Worm (Caenorhabditis elegans) whole organism, L4 larva: ENCODE results near the gene ncr-2.

Experiments used
- D1046.2 ChIP-seq: fragments of 200-800 bp; sonication (Bioruptor generic); IDR thresholded peaks from 2 replicates; pipeline ENCODE4 v1.3.6; 2022; ENCODE audit warnings: missing genetic modification characterization, missing compliant biosample characterization
- F10B5.3 ChIP-seq: sonication (generic microtip); optimal IDR thresholded peaks from 2 replicates; lab custom pipeline; 2016; ENCODE audit warnings: mild to moderate bottlenecking, missing genetic modification characterization, missing compliant biosample characterization
- R02D3.7 ChIP-seq: fragments of 150-350 bp; sonication (generic microtip); optimal IDR thresholded peaks from 3 replicates; lab custom pipeline; 2014; ENCODE audit warnings: missing biosample characterization, missing genetic modification characterization
- Y105C5A.15 ChIP-seq: fragments of 200-800 bp; sonication (Bioruptor generic); IDR thresholded peaks from 2 replicates; pipeline ENCODE4 v1.3.6; 2022; ENCODE audit warnings: missing genetic modification characterization, missing compliant biosample characterization
- ZK337.2 ChIP-seq: fragments of 200-800 bp; sonication (Bioruptor generic); IDR thresholded peaks from 2 replicates; pipeline ENCODE4 v1.3.6; 2022; ENCODE audit warnings: missing genetic modification reagents, missing genetic modification characterization, missing compliant biosample characterization
- aha-1 ChIP-seq: fragments of 150-350 bp; peaks from one replicate; lab custom pipeline; 2014; ENCODE audit warnings: missing biosample characterization, missing genetic modification characterization
- attf-4 ChIP-seq: sonication (generic microtip); optimal IDR thresholded peaks from 3 replicates; lab custom pipeline; 2017; ENCODE audit warnings: missing biosample characterization, missing genetic modification characterization
- ceh-20 ChIP-seq: fragments of 200-800 bp; sonication (Bioruptor generic); IDR thresholded peaks from 2 replicates; pipeline ENCODE4 v1.3.6; 2022; ENCODE audit warnings: missing genetic modification reagents, missing genetic modification characterization, missing compliant biosample characterization
- ces-1 ChIP-seq: fragments of 150-350 bp; sonication (generic microtip); optimal IDR thresholded peaks from 4 replicates; lab custom pipeline; 2014; ENCODE audit warnings: missing biosample characterization, missing genetic modification reagents, missing genetic modification characterization
- cey-2 ChIP-seq: sonication (generic microtip); optimal IDR thresholded peaks from 3 replicates; lab custom pipeline; 2017; ENCODE audit warnings: missing genetic modification characterization, mild to moderate bottlenecking, missing compliant biosample characterization, antibody characterized with exemption, borderline replicate concordance; ENCODE audit not compliant: insufficient read depth
- ctbp-1 ChIP-seq: fragments of 200-800 bp; sonication (Bioruptor generic); IDR thresholded peaks from 2 replicates; pipeline ENCODE4 v1.3.6; 2022; ENCODE audit warnings: missing genetic modification reagents, missing genetic modification characterization, missing compliant biosample characterization
- dmd-6 ChIP-seq: fragments of 200-800 bp; sonication (Bioruptor generic); IDR thresholded peaks from 2 replicates; pipeline ENCODE4 v1.3.6; 2022; ENCODE audit warnings: missing genetic modification reagents, missing genetic modification characterization, missing compliant biosample characterization
- dmd-8 ChIP-seq: fragments of 200-800 bp; sonication (Bioruptor generic); IDR thresholded peaks from 2 replicates; pipeline ENCODE4 v1.3.6; 2022; ENCODE audit warnings: missing genetic modification characterization, missing compliant biosample characterization
- dmd-9 ChIP-seq: fragments of 200-800 bp; sonication (Bioruptor generic); IDR thresholded peaks from 2 replicates; pipeline ENCODE4 v1.3.6; 2022; ENCODE audit warnings: missing genetic modification reagents, missing genetic modification characterization, missing compliant biosample characterization
- dve-1 ChIP-seq: sonication (generic microtip); optimal IDR thresholded peaks from 2 replicates; lab custom pipeline; 2017; ENCODE audit warnings: antibody characterized with exemption, mild to moderate bottlenecking, missing genetic modification characterization, missing compliant biosample characterization; ENCODE audit not compliant: insufficient read depth
- egl-43 ChIP-seq: fragments of 200-800 bp; sonication (Bioruptor generic); IDR thresholded peaks from 2 replicates; pipeline ENCODE4 v1.3.6; 2022; ENCODE audit warnings: missing genetic modification reagents, missing genetic modification characterization, missing compliant biosample characterization
- fkh-10 ChIP-seq: fragments of 150-350 bp; optimal IDR thresholded peaks from 2 replicates; lab custom pipeline; 2014; ENCODE audit warnings: missing biosample characterization, missing genetic modification reagents, missing genetic modification characterization
- fos-1 ChIP-seq: fragments of 150-350 bp; optimal IDR thresholded peaks from 2 replicates; lab custom pipeline; 2014; ENCODE audit warnings: missing biosample characterization, missing genetic modification characterization
- gei-8 ChIP-seq: fragments of 200-800 bp; sonication (Bioruptor generic); optimal IDR thresholded peaks from 2 replicates; lab custom pipeline; 2018; ENCODE audit warnings: mild to moderate bottlenecking, missing genetic modification characterization, missing compliant biosample characterization
- hif-1 ChIP-seq, 2 experiments: sonication (generic microtip); optimal IDR thresholded peaks; 2 replicates each; lab custom pipeline; 2016 to 2017; ENCODE audit warnings: missing compliant biosample characterization in 2 of 2, missing genetic modification characterization in 2 of 2, missing genetic modification reagents in 2 of 2, missing genotype in 2 of 2, mild to moderate bottlenecking in 1 of 2
- hmg-1.1 ChIP-seq: fragments of 200-800 bp; sonication (Bioruptor generic); IDR thresholded peaks from 2 replicates; pipeline ENCODE4 v1.3.6; 2022; ENCODE audit warnings: missing genetic modification reagents, missing genetic modification characterization, missing compliant biosample characterization
- lin-1 ChIP-seq: fragments of 200-800 bp; sonication (Bioruptor generic); IDR thresholded peaks from 2 replicates; pipeline ENCODE4 v1.3.6; 2022; ENCODE audit warnings: missing genetic modification reagents, missing genetic modification characterization, missing compliant biosample characterization
- lin-13 ChIP-seq: fragments of 150-350 bp; optimal IDR thresholded peaks from 2 replicates; lab custom pipeline; 2014; ENCODE audit warnings: missing biosample characterization, missing genetic modification reagents, missing genetic modification characterization
- lin-15B ChIP-seq: fragments of 150-350 bp; sonication (generic microtip); optimal IDR thresholded peaks from 3 replicates; lab custom pipeline; 2014; ENCODE audit warnings: missing biosample characterization, missing genetic modification characterization
- lin-29 ChIP-seq: fragments of 200-800 bp; sonication (Bioruptor generic); IDR thresholded peaks from 2 replicates; pipeline ENCODE4 v1.3.6; 2022; ENCODE audit warnings: missing genetic modification reagents, missing genetic modification characterization, missing compliant biosample characterization
- lin-39 ChIP-seq: fragments of 150-350 bp; optimal IDR thresholded peaks from 2 replicates; lab custom pipeline; 2014; ENCODE audit warnings: missing biosample characterization, missing genetic modification reagents, missing genetic modification characterization
- lsy-2 ChIP-seq, 2 experiments: fragments of 150-350 bp in 1 of 2; sonication (generic microtip) in 1 of 2; optimal IDR thresholded peaks; 2 replicates each; lab custom pipeline; 2014 to 2017; ENCODE audit warnings: missing biosample characterization in 2 of 2, missing genetic modification characterization in 2 of 2
- mxl-2 ChIP-seq: fragments of 200-800 bp; sonication (Bioruptor generic); conservative IDR thresholded peaks from 2 replicates; pipeline ENCODE4 v1.3.6; 2022; ENCODE audit warnings: missing genetic modification reagents, missing genetic modification characterization, missing compliant biosample characterization
- nhr-11 ChIP-seq: fragments of 150-350 bp; optimal IDR thresholded peaks from 2 replicates; lab custom pipeline; 2014; ENCODE audit warnings: missing biosample characterization, missing genetic modification characterization
- nhr-111 ChIP-seq: fragments of 200-800 bp; sonication (Bioruptor generic); optimal IDR thresholded peaks from 2 replicates; lab custom pipeline; 2018; ENCODE audit warnings: mild to moderate bottlenecking, missing genetic modification characterization, missing compliant biosample characterization
- nhr-42 ChIP-seq: fragments of 200-800 bp; sonication (Bioruptor generic); IDR thresholded peaks from 2 replicates; pipeline ENCODE4 v1.3.6; 2022; ENCODE audit warnings: missing genetic modification characterization, missing compliant biosample characterization
- nhr-48 ChIP-seq: sonication (generic microtip); optimal IDR thresholded peaks from 2 replicates; lab custom pipeline; 2016; ENCODE audit warnings: mild to moderate bottlenecking, missing genetic modification characterization, missing compliant biosample characterization
- nhr-76 ChIP-seq: fragments of 150-350 bp; optimal IDR thresholded peaks from 2 replicates; lab custom pipeline; 2014; ENCODE audit warnings: missing biosample characterization, missing genetic modification characterization
- pqm-1 ChIP-seq: sonication (generic microtip); optimal IDR thresholded peaks from 2 replicates; lab custom pipeline; 2017; ENCODE audit warnings: missing biosample characterization, missing genetic modification characterization
- set-16 ChIP-seq: fragments of 200-800 bp; sonication (Bioruptor generic); IDR thresholded peaks from 2 replicates; pipeline ENCODE4 v1.3.6; 2022; ENCODE audit warnings: missing genetic modification reagents, missing genetic modification characterization, missing compliant biosample characterization
- skn-1 ChIP-seq: fragments of 150-350 bp; optimal IDR thresholded peaks from 2 replicates; lab custom pipeline; 2014; ENCODE audit warnings: missing biosample characterization, missing genetic modification characterization
- spr-3 ChIP-seq: fragments of 200-800 bp; sonication (Bioruptor generic); optimal IDR thresholded peaks from 2 replicates; lab custom pipeline; 2018; ENCODE audit warnings: mild to moderate bottlenecking, missing genetic modification characterization, missing compliant biosample characterization
- unc-130 ChIP-seq: sonication (generic microtip); optimal IDR thresholded peaks from 2 replicates; lab custom pipeline; 2016; ENCODE audit warnings: missing genetic modification reagents, missing genetic modification characterization, missing compliant biosample characterization
- unc-62 ChIP-seq, 3 experiments: fragments of 150-350 bp in 1 of 3; sonication (generic microtip); optimal IDR thresholded peaks in 2 of 3; peaks in 1 of 3; 1 replicate in 1 of 3; 2 replicates in 2 of 3; lab custom pipeline; 2014 to 2017; ENCODE audit warnings: missing biosample characterization in 3 of 3, missing genetic modification characterization in 3 of 3, missing genetic modification reagents in 3 of 3, missing genotype in 1 of 3
- vab-7 ChIP-seq: fragments of 200-800 bp; sonication (Bioruptor generic); IDR thresholded peaks from 2 replicates; pipeline ENCODE4 v1.3.6; 2022; ENCODE audit warnings: missing genetic modification reagents, missing genetic modification characterization, missing compliant biosample characterization
- zag-1 ChIP-seq: fragments of 150-350 bp; optimal IDR thresholded peaks from 2 replicates; lab custom pipeline; 2014; ENCODE audit warnings: missing biosample characterization, missing genetic modification characterization
- zfp-2 ChIP-seq: sonication (generic microtip); optimal IDR thresholded peaks from 2 replicates; lab custom pipeline; 2016; ENCODE audit warnings: mild to moderate bottlenecking, missing genetic modification characterization, missing compliant biosample characterization
- zfp-3 ChIP-seq: fragments of 200-800 bp; sonication (Bioruptor generic); conservative IDR thresholded peaks from 2 replicates; pipeline ENCODE4 v1.3.6; 2022; ENCODE audit warnings: missing genetic modification reagents, missing genetic modification characterization, missing compliant biosample characterization
- ztf-11 ChIP-seq: fragments of 150-350 bp; optimal IDR thresholded peaks from 2 replicates; lab custom pipeline; 2014; ENCODE audit warnings: missing biosample characterization, missing genetic modification characterization

ncr-2 gene

DNA sequence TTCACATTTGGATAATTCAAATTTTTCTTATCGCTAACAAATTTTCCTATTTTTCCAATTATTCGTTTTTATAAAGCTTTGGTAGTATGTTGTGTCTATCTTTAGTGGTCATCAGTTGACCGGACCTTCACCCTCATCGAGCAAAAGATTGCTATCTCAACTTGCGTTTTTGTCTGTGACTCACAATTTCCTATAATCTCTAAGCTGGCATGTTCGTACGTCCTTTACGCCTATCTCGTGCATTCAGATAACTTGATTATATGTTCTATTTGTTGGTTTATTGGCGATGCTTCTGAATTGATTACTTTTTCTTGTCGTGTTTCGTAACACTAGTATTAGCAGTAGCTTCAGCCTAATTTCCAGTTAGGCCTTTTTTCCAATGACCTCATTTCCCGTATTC is 21.4 kb downstream of the ncr-2 start:
- TF ChIP-seq egl-43 (no peak), lin-13 (GFP tag; lab: Kevin White, UChicago) (no peak), pqm-1 (tag; lab: Kevin White, UChicago) (no peak), zfp-3 (no peak), attf-4 (no peak), nhr-11 (tag; lab: Kevin White, UChicago) (no peak), mxl-2 (no peak), nhr-42 (GFP tag; lab: Robert Waterston, UW) (no peak), ztf-11 (tag; lab: Kevin White, UChicago) (no peak), dmd-8 (GFP tag; lab: Robert Waterston, UW) (no peak), dve-1 (no peak), hmg-1.1 (GFP tag; lab: Robert Waterston, UW) (no peak), hif-1 (tag; optimal IDR thresholded peaks at IDR 0.05; lab: Kevin White, UChicago) (no peak), gei-8 (GFP tag; lab: Kevin White, UChicago) (no peak), ces-1 (GFP tag; lab: Kevin White, UChicago) (no peak), lin-15B (tag; lab: Kevin White, UChicago) (no peak), nhr-111 (GFP tag; lab: Kevin White, UChicago) (no peak), zfp-2 (tag; lab: Kevin White, UChicago) (no peak), ZK337.2 (GFP tag; lab: Robert Waterston, UW) (no peak), unc-130 (GFP tag; lab: Kevin White, UChicago) (no peak)

DNA sequence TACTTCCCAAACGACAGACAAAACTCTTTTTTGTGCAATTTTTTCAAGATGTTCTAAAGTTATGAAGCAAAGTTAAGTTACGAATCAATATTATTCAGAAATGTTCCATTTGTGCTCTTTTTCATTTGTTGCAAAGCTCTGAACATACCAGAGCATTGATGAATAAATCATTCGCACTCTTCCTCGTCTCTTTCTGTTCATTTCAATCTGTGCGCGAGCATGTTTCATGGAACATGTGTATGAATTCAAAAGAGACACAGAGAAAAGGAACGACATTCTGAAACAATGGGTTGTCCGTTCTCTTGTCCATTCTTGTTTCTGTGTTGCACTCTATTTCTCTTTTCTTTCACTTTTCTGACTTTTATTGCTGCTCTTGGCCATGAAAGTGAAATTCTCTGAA is 22.2 kb downstream of the ncr-2 start:
- TF ChIP-seq R02D3.7 (tag; lab: Kevin White, UChicago) (no peak), cey-2 (tag; lab: Kevin White, UChicago) (no peak), dmd-6 (GFP tag; lab: Robert Waterston, UW) (no peak), aha-1 (peak; percentile 99), lin-39 (tag; lab: Kevin White, UChicago) (no peak), skn-1 (no peak), ctbp-1 (GFP tag; lab: Robert Waterston, UW) (no peak), mxl-2 (no peak), set-16 (GFP tag; lab: Robert Waterston, UW) (no peak), unc-62 (GFP tag; optimal IDR thresholded peaks at IDR 0.05 in 1 of 2; lab: Kevin White, UChicago) (peak in 1 of 2 experiments; percentile 94), unc-62 (tag; optimal IDR thresholded peaks at IDR 0.05; lab: Kevin White, UChicago) (no peak), vab-7 (GFP tag; lab: Robert Waterston, UW) (no peak), lin-13 (GFP tag; lab: Kevin White, UChicago) (no peak), ztf-11 (tag; lab: Kevin White, UChicago) (no peak)

DNA sequence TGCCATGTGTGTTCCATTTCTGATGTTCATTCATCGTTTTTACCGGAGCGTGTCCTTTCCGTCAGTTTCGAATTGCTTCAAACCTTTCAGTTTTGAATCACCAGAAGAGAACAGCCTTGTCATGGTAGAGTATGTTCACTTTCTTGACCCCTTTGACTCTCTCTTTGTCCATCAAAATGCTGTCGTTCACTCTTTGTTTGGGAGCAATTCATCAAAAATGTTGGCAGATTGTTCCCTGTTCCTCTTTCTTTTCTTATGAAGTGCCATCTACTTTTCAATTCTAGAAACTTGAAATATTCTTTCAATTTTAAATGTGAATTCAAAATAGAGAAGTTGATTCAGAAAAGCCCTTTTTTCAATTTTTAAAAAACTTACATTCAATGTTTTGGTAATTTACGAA is 23.2 kb downstream of the ncr-2 start:
- TF ChIP-seq ceh-20 (GFP tag; lab: Robert Waterston, UW) (no peak), lin-1 (GFP tag; lab: Robert Waterston, UW) (no peak), unc-62 (GFP tag; optimal IDR thresholded peaks at IDR 0.05 in 1 of 2; lab: Kevin White, UChicago) (peak in 1 of 2 experiments; percentile 92), unc-62 (tag; optimal IDR thresholded peaks at IDR 0.05; lab: Kevin White, UChicago) (no peak)

DNA sequence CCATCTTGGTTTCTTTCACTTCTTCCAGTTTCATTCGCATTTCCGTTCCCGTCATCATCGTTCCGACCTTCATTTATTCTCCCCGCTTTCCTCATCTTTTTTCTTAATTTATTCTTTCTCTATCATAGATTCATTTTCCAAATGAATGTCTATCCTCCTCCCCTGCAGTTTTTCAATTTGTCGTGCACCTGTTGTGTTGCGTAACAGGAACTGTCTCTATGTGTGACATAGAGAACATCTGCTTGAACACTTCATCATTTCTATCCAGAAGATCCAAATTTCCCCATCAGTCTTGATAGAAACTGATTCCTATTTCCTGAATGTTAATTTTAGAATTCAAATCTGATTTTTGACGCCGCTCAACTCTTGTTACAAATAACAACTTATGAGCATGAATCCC is 25.4 kb downstream of the ncr-2 start:
- TF ChIP-seq spr-3 (GFP tag; lab: Kevin White, UChicago) (no peak), dmd-8 (GFP tag; lab: Robert Waterston, UW) (no peak), dmd-9 (GFP tag; lab: Robert Waterston, UW) (no peak), F10B5.3 (tag; lab: Kevin White, UChicago) (no peak), dve-1 (no peak), Y105C5A.15 (GFP tag; lab: Robert Waterston, UW) (no peak), mxl-2 (no peak), zag-1 (tag; lab: Kevin White, UChicago) (no peak), fos-1 (tag; lab: Kevin White, UChicago) (no peak), fkh-10 (GFP tag; lab: Kevin White, UChicago) (no peak), attf-4 (no peak), D1046.2 (no peak), nhr-48 (no peak), nhr-76 (tag; lab: Kevin White, UChicago) (no peak), nhr-11 (tag; lab: Kevin White, UChicago) (no peak), dmd-6 (GFP tag; lab: Robert Waterston, UW) (no peak), ZK337.2 (GFP tag; lab: Robert Waterston, UW) (no peak), lsy-2 (tag; optimal IDR thresholded peaks at IDR 0.05; lab: Kevin White, UChicago) (no peak), nhr-111 (GFP tag; lab: Kevin White, UChicago) (no peak), lin-29 (GFP tag; lab: Robert Waterston, UW) (no peak)
